Worm (Caenorhabditis elegans): Measurements from ENCODE around the gene rfth-1.

Gene rfth-1

DNA sequence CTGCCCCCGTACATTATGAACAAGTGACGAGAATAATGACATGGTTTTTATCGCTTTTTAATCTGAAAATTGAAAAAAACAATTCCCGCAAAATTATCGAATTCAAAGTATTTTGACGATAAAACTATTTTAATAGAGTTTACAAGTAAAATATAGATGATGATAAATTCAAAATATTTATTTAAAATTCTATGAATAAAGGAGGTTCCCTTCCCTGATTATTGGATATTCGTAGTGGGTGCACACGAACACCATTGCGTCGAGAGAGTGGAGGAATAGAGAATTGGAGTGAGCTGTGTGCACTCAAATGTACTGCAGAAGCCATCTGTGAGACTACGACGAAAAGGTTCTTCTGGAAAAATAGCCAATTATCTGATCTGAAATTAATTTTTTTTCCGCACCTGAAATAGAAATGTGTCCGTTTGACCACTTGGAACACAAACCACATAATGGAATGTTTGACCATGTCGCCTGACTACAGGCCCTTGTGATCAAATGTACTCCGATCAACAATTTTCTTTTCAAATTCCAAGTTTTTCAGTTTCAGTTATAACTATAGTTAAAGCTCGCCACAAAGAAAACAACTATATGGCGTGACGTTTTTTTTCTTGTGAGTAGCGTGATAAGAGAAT is at the start of gene rfth-1, which contains the start of gene ZK180.8:
TSS of gene rfth-1 (minus strand) at position 51 of the 632 bp plus-strand sequence.
TSS of gene ZK180.8 (minus strand) at position 466 of the 632 bp plus-strand sequence.
- TF ChIP-seq efl-1 (optimal IDR thresholded peaks at IDR 0.05) (no peak), efl-1 (GFP tag; optimal IDR thresholded peaks at IDR 0.05 in 1 of 2) (peak in 1 of 2 experiments; percentile 53), efl-3 (GFP tag; optimal IDR thresholded peaks at IDR 0.05) (no peak), elt-2 (tag; optimal IDR thresholded peaks at IDR 0.05) (peak; percentile 14), lin-35 (GFP tag; optimal IDR thresholded peaks at IDR 0.05) (peak in 1 of 2 experiments; percentile 46)

ce11 chrIV:4559160-4559559 is 48.1 kb upstream of the rfth-1 start:
- no peak for TF ChIP-seq nhr-20 (tag; optimal IDR thresholded peaks at IDR 0.05)
- TF ChIP-seq ceh-8 (GFP tag; optimal IDR thresholded peaks at IDR 0.05) = no peak
- TF ChIP-seq nhr-76 (tag; optimal IDR thresholded peaks at IDR 0.05) = no peak
- no peak for TF ChIP-seq sptf-1 (tag; optimal IDR thresholded peaks at IDR 0.05)
- no peak for TF ChIP-seq ces-1 (GFP tag; optimal IDR thresholded peaks at IDR 0.05)
- TF ChIP-seq ceh-82 (tag; optimal IDR thresholded peaks at IDR 0.05) = no peak
- TF ChIP-seq nhr-77 (tag; optimal IDR thresholded peaks at IDR 0.05) = no peak
- TF ChIP-seq skn-1 (tag; optimal IDR thresholded peaks at IDR 0.05) = no peak
- no peak for TF ChIP-seq Y116A8C.19 (tag; optimal IDR thresholded peaks at IDR 0.05; ENCODE audit: borderline replicate concordance)
- no peak for TF ChIP-seq fkh-4 (tag; optimal IDR thresholded peaks at IDR 0.05; ENCODE audit: borderline replicate concordance)
- no peak for TF ChIP-seq nhr-19 (GFP tag; conservative IDR thresholded peaks at IDR 0.05)
- no peak for TF ChIP-seq ceh-63 (GFP tag; optimal IDR thresholded peaks at IDR 0.05)
- TF ChIP-seq nhr-237 (tag; optimal IDR thresholded peaks at IDR 0.05) = no peak

ce11 chrIV:4557731-4558130 is 46.6 kb upstream of the rfth-1 start:
- peak in 1 of 2 experiments; percentile 12 for TF ChIP-seq lin-35 (GFP tag; optimal IDR thresholded peaks at IDR 0.05)
- no peak for TF ChIP-seq lsy-2 (tag; optimal IDR thresholded peaks at IDR 0.05)
- no peak for TF ChIP-seq sox-4 (tag; optimal IDR thresholded peaks at IDR 0.05)
- TF ChIP-seq nhr-85 (tag) = peak; percentile 58
- TF ChIP-seq hpl-2 (GFP tag; optimal IDR thresholded peaks at IDR 0.05) = no peak
- no peak for TF ChIP-seq snu-23 (GFP tag; optimal IDR thresholded peaks at IDR 0.05)
- no peak for TF ChIP-seq swsn-7 (tag; optimal IDR thresholded peaks at IDR 0.05)
- TF ChIP-seq efl-1 (optimal IDR thresholded peaks at IDR 0.05) = no peak
- peak in 1 of 2 experiments; percentile 90 for TF ChIP-seq efl-1 (GFP tag; optimal IDR thresholded peaks at IDR 0.05 in 1 of 2)
- TF ChIP-seq blmp-1 (tag; optimal IDR thresholded peaks at IDR 0.05) = peak; percentile 51
- no peak for TF ChIP-seq nhr-76 (tag; optimal IDR thresholded peaks at IDR 0.05)
- TF ChIP-seq unc-30 (tag; optimal IDR thresholded peaks at IDR 0.05) = no peak
- no peak for TF ChIP-seq nhr-237 (tag; optimal IDR thresholded peaks at IDR 0.05)
- TF ChIP-seq pqm-1 (tag; optimal IDR thresholded peaks at IDR 0.05) = no peak
- TF ChIP-seq alr-1 (tag; optimal IDR thresholded peaks at IDR 0.05; ENCODE audit: borderline replicate concordance) = no peak
- no peak for TF ChIP-seq aha-1 (tag; optimal IDR thresholded peaks at IDR 0.05)
- no peak for TF ChIP-seq ztf-4 (tag; optimal IDR thresholded peaks at IDR 0.05)
- TF ChIP-seq snpc-4 (tag; optimal IDR thresholded peaks at IDR 0.05) = no peak
- peak; percentile 9 for TF ChIP-seq nhr-77 (tag; optimal IDR thresholded peaks at IDR 0.05)
- TF ChIP-seq pag-3 (tag; optimal IDR thresholded peaks at IDR 0.05; ENCODE audit: borderline replicate concordance, insufficient read depth) = no peak
- TF ChIP-seq efl-3 (GFP tag; optimal IDR thresholded peaks at IDR 0.05) = no peak
- TF ChIP-seq zag-1 (tag; optimal IDR thresholded peaks at IDR 0.05) = no peak
- peak; percentile 27 for TF ChIP-seq lin-14 (GFP tag; optimal IDR thresholded peaks at IDR 0.05)
- TF ChIP-seq ceh-90 (tag; optimal IDR thresholded peaks at IDR 0.05) = no peak
- no peak for TF ChIP-seq rnt-1 (tag; optimal IDR thresholded peaks at IDR 0.05)
- TF ChIP-seq C04F5.9 (tag; optimal IDR thresholded peaks at IDR 0.05) = no peak
- TF ChIP-seq fkh-10 (GFP tag; optimal IDR thresholded peaks at IDR 0.05) = no peak

Data from whole organism, L1 larva.